Fruit fly (Drosophila melanogaster) whole organism, embryonic: ENCODE data around the gene Cp110.

Experiments used
- ATbp ChIP-seq: fragments of 200-800 bp; sonication (Bioruptor generic); optimal IDR thresholded peaks from 2 replicates; lab custom pipeline; 2017; ENCODE audit warnings: missing biosample characterization, mild to moderate bottlenecking, missing genetic modification characterization, missing genetic modification reagents
- Abd-B ChIP-seq: fragments of 200-800 bp; sonication (Bioruptor generic); optimal IDR thresholded peaks from 2 replicates; lab custom pipeline; 2018; ENCODE audit warnings: missing biosample characterization, mild to moderate bottlenecking, missing genetic modification characterization, moderate library complexity
- Atf3 ChIP-seq: fragments of 200-800 bp; sonication (Bioruptor generic); optimal IDR thresholded peaks from 3 replicates; lab custom pipeline; 2016; ENCODE audit warnings: missing biosample characterization, missing genetic modification characterization
- B-H2 ChIP-seq: fragments of 200-800 bp; sonication (Bioruptor generic); optimal IDR thresholded peaks from 2 replicates; lab custom pipeline; 2018; ENCODE audit warnings: missing biosample characterization, mild to moderate bottlenecking, missing genetic modification characterization
- CG14014 ChIP-seq: fragments of 200-800 bp; sonication (Bioruptor generic); IDR thresholded peaks from 2 replicates; pipeline ENCODE4 v1.3.6; 2022; ENCODE audit warnings: missing biosample characterization, missing genetic modification characterization
- CG17186 ChIP-seq: fragments of 200-800 bp; sonication (Bioruptor generic); optimal IDR thresholded peaks from 3 replicates; lab custom pipeline; 2017; ENCODE audit warnings: missing biosample characterization, missing genetic modification reagents, missing genetic modification characterization
- CG17829 ChIP-seq: fragments of 200-800 bp; optimal IDR thresholded peaks from 2 replicates; lab custom pipeline; 2019; ENCODE audit warnings: missing biosample characterization, mild to moderate bottlenecking, missing genetic modification characterization, moderate library complexity
- CG18262 ChIP-seq: fragments of 200-800 bp; optimal IDR thresholded peaks from 3 replicates; lab custom pipeline; 2019; ENCODE audit warnings: missing biosample characterization, mild to moderate bottlenecking, missing genetic modification characterization, moderate library complexity
- CG2875 ChIP-seq: fragments of 200-800 bp; sonication (Bioruptor generic); optimal IDR thresholded peaks from 2 replicates; lab custom pipeline; 2017; ENCODE audit warnings: missing biosample characterization, mild to moderate bottlenecking, missing genetic modification characterization, missing genetic modification reagents
- CG30431 ChIP-seq: fragments of 200-800 bp; sonication (Bioruptor generic); optimal IDR thresholded peaks from 2 replicates; lab custom pipeline; 2017; ENCODE audit warnings: missing biosample characterization, missing genetic modification characterization
- CG32772 ChIP-seq: fragments of 200-800 bp; sonication (Bioruptor generic); IDR thresholded peaks from 2 replicates; pipeline ENCODE4 v1.3.6; 2022; ENCODE audit warnings: missing biosample characterization, missing genetic modification characterization
- CG5953 ChIP-seq: fragments of 200-800 bp; sonication (Bioruptor generic); IDR thresholded peaks from 2 replicates; pipeline ENCODE4 v1.3.6; 2022; ENCODE audit warnings: missing biosample characterization, missing genetic modification characterization
- CG6765 ChIP-seq: fragments of 200-800 bp; sonication (Bioruptor generic); optimal IDR thresholded peaks from 3 replicates; lab custom pipeline; 2017; ENCODE audit warnings: missing biosample characterization, mild to moderate bottlenecking, missing genetic modification characterization
- CG6813 ChIP-seq: fragments of 200-800 bp; sonication (Bioruptor generic); optimal IDR thresholded peaks from 2 replicates; lab custom pipeline; 2017; ENCODE audit warnings: missing biosample characterization, missing genetic modification characterization, mild to moderate bottlenecking, moderate library complexity, missing genetic modification reagents
- CG8388 ChIP-seq: fragments of 200-800 bp; sonication (Bioruptor generic); optimal IDR thresholded peaks from 2 replicates; lab custom pipeline; 2019; ENCODE audit warnings: missing biosample characterization, mild to moderate bottlenecking, missing genetic modification characterization, moderate library complexity
- CG8478 ChIP-seq: fragments of >200 bp; optimal IDR thresholded peaks from 2 replicates; lab custom pipeline; 2018
- CG9727 ChIP-seq: fragments of 200-800 bp; sonication (Bioruptor generic); optimal IDR thresholded peaks from 3 replicates; lab custom pipeline; 2017; ENCODE audit warnings: missing biosample characterization, mild to moderate bottlenecking, missing genetic modification characterization
- Chrac-16 ChIP-seq: fragments of 200-800 bp; sonication (Bioruptor generic); optimal IDR thresholded peaks from 3 replicates; lab custom pipeline; 2016; ENCODE audit warnings: missing biosample characterization, missing genetic modification characterization
- D ChIP-seq, 2 experiments: fragments of 200-800 bp in 1 of 2; fragments of >200 bp in 1 of 2; sonication (Bioruptor generic) in 1 of 2; optimal IDR thresholded peaks; 2 replicates in 1 of 2; 3 replicates in 1 of 2; lab custom pipeline; 2017; ENCODE audit warnings: mild to moderate bottlenecking in 1 of 2, missing biosample characterization in 1 of 2, missing genetic modification characterization in 1 of 2, missing genetic modification reagents in 1 of 2
- D19A ChIP-seq: fragments of 200-800 bp; optimal IDR thresholded peaks from 3 replicates; lab custom pipeline; 2019; ENCODE audit warnings: missing biosample characterization, mild to moderate bottlenecking, missing genetic modification characterization, moderate library complexity
- Dip3 ChIP-seq: fragments of 200-800 bp; sonication (Bioruptor generic); optimal IDR thresholded peaks from 3 replicates; lab custom pipeline; 2016; ENCODE audit warnings: missing biosample characterization, missing genetic modification characterization
- Dref ChIP-seq: fragments of 200-800 bp; sonication (Bioruptor generic); IDR thresholded peaks from 2 replicates; pipeline ENCODE4 v1.3.6; 2022; ENCODE audit warnings: missing biosample characterization, missing genetic modification characterization
- Ets65A ChIP-seq: fragments of 200-800 bp; sonication (Bioruptor generic); peaks from one replicate; lab custom pipeline; 2016; ENCODE audit warnings: missing biosample characterization, missing genetic modification characterization
- Hr78 ChIP-seq, 2 experiments: fragments of 200-800 bp in 1 of 2; fragments of >200 bp in 1 of 2; sonication (Bioruptor generic) in 1 of 2; optimal IDR thresholded peaks; 2 replicates each; lab custom pipeline; 2017 to 2019; ENCODE audit warnings: missing biosample characterization in 2 of 2, missing genetic modification characterization in 2 of 2, mild to moderate bottlenecking in 1 of 2, moderate library complexity in 1 of 2
- MTF-1 ChIP-seq: fragments of 200-800 bp; sonication (Bioruptor generic); optimal IDR thresholded peaks from 2 replicates; lab custom pipeline; 2018; ENCODE audit warnings: missing biosample characterization, mild to moderate bottlenecking, missing genetic modification characterization, borderline replicate concordance
- Taf1 ChIP-seq: fragments of 200-800 bp; sonication (Bioruptor generic); IDR thresholded peaks from 2 replicates; pipeline ENCODE4 v1.3.6; 2022; ENCODE audit warnings: missing biosample characterization, missing genetic modification characterization
- Vsx1 ChIP-seq: fragments of 200-800 bp; sonication (Bioruptor generic); optimal IDR thresholded peaks from 2 replicates; lab custom pipeline; 2017; ENCODE audit warnings: missing biosample characterization, mild to moderate bottlenecking, missing genetic modification characterization, missing genetic modification reagents
- abd-A ChIP-seq: fragments of 200-800 bp; sonication (Bioruptor generic); optimal IDR thresholded peaks from 3 replicates; lab custom pipeline; 2019; ENCODE audit warnings: missing biosample characterization, mild to moderate bottlenecking, missing genetic modification characterization, moderate library complexity
- ap ChIP-seq: fragments of 200-800 bp; sonication (Bioruptor generic); IDR thresholded peaks from 2 replicates; pipeline ENCODE4 v1.3.6; 2022; ENCODE audit warnings: missing biosample characterization, missing genetic modification characterization
- az2 ChIP-seq: fragments of 200-800 bp; sonication (Bioruptor generic); optimal IDR thresholded peaks from 3 replicates; lab custom pipeline; 2016; ENCODE audit warnings: missing biosample characterization, missing genetic modification characterization
- bsh ChIP-seq, 2 experiments: fragments of 200-800 bp; sonication (Bioruptor generic); optimal IDR thresholded peaks; 2 replicates each; lab custom pipeline; 2017 to 2018; ENCODE audit warnings: mild to moderate bottlenecking in 2 of 2, missing biosample characterization in 2 of 2, missing genetic modification characterization in 2 of 2, moderate library complexity in 1 of 2
- cad ChIP-seq: fragments of >200 bp; optimal IDR thresholded peaks from 2 replicates; lab custom pipeline; 2017; ENCODE audit warnings: missing biosample characterization, missing genetic modification characterization
- da ChIP-seq: fragments of 200-800 bp; sonication (Bioruptor generic); optimal IDR thresholded peaks from 2 replicates; lab custom pipeline; 2016; ENCODE audit warnings: missing biosample characterization, missing genetic modification characterization
- dan ChIP-seq: fragments of 200-800 bp; sonication (Bioruptor generic); IDR thresholded peaks from 2 replicates; pipeline ENCODE4 v1.3.6; 2022; ENCODE audit warnings: missing biosample characterization, missing genetic modification characterization
- dati ChIP-seq: fragments of 200-800 bp; sonication (Bioruptor generic); IDR thresholded peaks from 2 replicates; pipeline ENCODE4 v1.3.6; 2022; ENCODE audit warnings: missing biosample characterization, missing genetic modification characterization
- esg ChIP-seq: fragments of 200-800 bp; sonication (Bioruptor generic); conservative IDR thresholded peaks from 2 replicates; pipeline ENCODE4 v1.3.6; 2022; ENCODE audit warnings: missing biosample characterization, missing genetic modification characterization
- ewg ChIP-seq: fragments of 200-800 bp; sonication (Bioruptor generic); optimal IDR thresholded peaks from 3 replicates; lab custom pipeline; 2017; ENCODE audit warnings: mild to moderate bottlenecking, missing biosample characterization, missing genetic modification reagents, missing genetic modification characterization
- ftz-f1 ChIP-seq: fragments of 200-800 bp; sonication (Bioruptor generic); optimal IDR thresholded peaks from 2 replicates; lab custom pipeline; 2016; ENCODE audit warnings: missing biosample characterization, missing genetic modification characterization
- gce ChIP-seq: fragments of 200-800 bp; sonication (Bioruptor generic); IDR thresholded peaks from 3 replicates; pipeline ENCODE4 v1.3.6; 2022; ENCODE audit warnings: missing biosample characterization, missing genetic modification characterization
- gem ChIP-seq: fragments of 200-800 bp; sonication (Bioruptor generic); optimal IDR thresholded peaks from 2 replicates; lab custom pipeline; 2019; ENCODE audit warnings: missing biosample characterization, mild to moderate bottlenecking, missing genetic modification characterization, moderate library complexity
- gsb ChIP-seq: fragments of 200-800 bp; sonication (Bioruptor generic); IDR thresholded peaks from 2 replicates; pipeline ENCODE4 v1.3.6; 2022; ENCODE audit warnings: missing biosample characterization, missing genetic modification characterization
- inv ChIP-seq: fragments of 200-800 bp; sonication (Bioruptor generic); IDR thresholded peaks from 2 replicates; pipeline ENCODE4 v1.3.6; 2022; ENCODE audit warnings: missing biosample characterization, missing genetic modification characterization; ENCODE audit not compliant: partially characterized antibody
- jigr1 ChIP-seq: fragments of 200-800 bp; sonication (Bioruptor generic); IDR thresholded peaks from 3 replicates; pipeline ENCODE4 v1.3.6; 2022; ENCODE audit warnings: missing biosample characterization, missing genetic modification characterization
- ken ChIP-seq: fragments of 200-800 bp; sonication (Bioruptor generic); IDR thresholded peaks from 3 replicates; pipeline ENCODE4 v1.3.6; 2022; ENCODE audit warnings: missing biosample characterization, missing genetic modification characterization
- mld ChIP-seq: fragments of 200-800 bp; sonication (Bioruptor generic); IDR thresholded peaks from 3 replicates; pipeline ENCODE4 v1.3.6; 2022; ENCODE audit warnings: missing biosample characterization, missing genetic modification characterization; ENCODE audit not compliant: partially characterized antibody
- org-1 ChIP-seq: fragments of 200-800 bp; sonication (Bioruptor generic); optimal IDR thresholded peaks from 2 replicates; lab custom pipeline; 2017; ENCODE audit warnings: missing biosample characterization, missing genetic modification characterization
- peb ChIP-seq: fragments of 200-800 bp; sonication (Bioruptor generic); IDR thresholded peaks from 2 replicates; pipeline ENCODE4 v1.3.6; 2022; ENCODE audit warnings: missing biosample characterization, missing genetic modification characterization
- pfk ChIP-seq: fragments of 200-800 bp; sonication (Bioruptor generic); optimal IDR thresholded peaks from 2 replicates; lab custom pipeline; 2018; ENCODE audit warnings: missing biosample characterization, mild to moderate bottlenecking, missing genetic modification characterization, moderate library complexity
- sisA ChIP-seq: fragments of 200-800 bp; sonication (Bioruptor generic); IDR thresholded peaks from 2 replicates; pipeline ENCODE4 v1.3.6; 2022; ENCODE audit warnings: missing biosample characterization, missing genetic modification characterization
- tap ChIP-seq: fragments of 200-800 bp; optimal IDR thresholded peaks from 3 replicates; lab custom pipeline; 2019; ENCODE audit warnings: missing biosample characterization, mild to moderate bottlenecking, missing genetic modification characterization, moderate library complexity
- zen2 ChIP-seq: fragments of 200-800 bp; sonication (Bioruptor generic); IDR thresholded peaks from 3 replicates; pipeline ENCODE4 v1.3.6; 2022; ENCODE audit warnings: missing biosample characterization, missing genetic modification characterization; ENCODE audit not compliant: partially characterized antibody

The Cp110 gene

DNA sequence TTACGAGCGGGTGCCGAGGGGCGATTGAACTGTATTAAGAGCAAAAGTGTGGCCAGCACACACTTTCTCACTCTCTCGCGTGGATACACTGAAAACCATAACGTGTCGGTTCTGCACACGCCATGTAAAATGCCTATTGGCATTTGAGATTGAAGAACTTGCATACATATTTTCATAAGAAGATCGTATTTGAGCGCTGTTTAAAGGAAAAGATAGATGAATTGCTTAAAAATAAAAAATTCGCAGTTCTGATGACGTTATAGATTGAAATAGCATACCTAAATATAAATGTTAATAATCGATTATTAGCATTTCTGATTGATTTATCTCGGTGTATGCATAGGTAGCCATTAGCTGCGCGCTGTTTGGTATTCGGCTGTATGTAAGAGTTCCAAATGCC lies 27.2 kb downstream of the Cp110 start (continued):
- TF ChIP-seq pfk (GFP tag; lab: Kevin White, UChicago), result no peak
- no peak for TF ChIP-seq Dref (GFP tag; lab: Robert Waterston, UW)
- peak in 1 of 2 experiments; percentile 3 for TF ChIP-seq Hr78 (GFP tag; optimal IDR thresholded peaks at IDR 0.05; lab: Kevin White, UChicago)
- no peak for TF ChIP-seq inv (GFP tag; lab: Robert Waterston, UW)
- TF ChIP-seq Vsx1 (GFP tag; lab: Kevin White, UChicago), result no peak
- no peak for TF ChIP-seq bsh (GFP tag; optimal IDR thresholded peaks at IDR 0.05; lab: Kevin White, UChicago)
- TF ChIP-seq Abd-B (GFP tag; lab: Kevin White, UChicago), result peak; percentile 28
- TF ChIP-seq CG6813, result no peak
- TF ChIP-seq esg (GFP tag; lab: Robert Waterston, UW), result peak; percentile 18; the same call in 1 of the 2 replicates
- peak; percentile 25 for TF ChIP-seq ewg (GFP tag; lab: Kevin White, UChicago)
- no peak for TF ChIP-seq CG32772 (GFP tag; lab: Robert Waterston, UW)
- no peak for TF ChIP-seq CG5953 (GFP tag; lab: Robert Waterston, UW)
- TF ChIP-seq Ets65A (GFP tag; lab: Kevin White, UChicago), result peak; percentile 23
- peak; percentile 65 for TF ChIP-seq ATbp (GFP tag; lab: Kevin White, UChicago)
- no peak for TF ChIP-seq cad (GFP tag; lab: Kevin White, UChicago)
- TF ChIP-seq Dip3 (GFP tag; lab: Kevin White, UChicago), result no peak
- TF ChIP-seq D (optimal IDR thresholded peaks at IDR 0.05; lab: Kevin White, UChicago), result no peak
- peak; percentile 34 for TF ChIP-seq D (GFP tag; optimal IDR thresholded peaks at IDR 0.05; lab: Kevin White, UChicago)
- TF ChIP-seq CG14014, result no peak
- no peak for TF ChIP-seq dati (GFP tag; lab: Robert Waterston, UW)
- no peak for TF ChIP-seq Taf1 (GFP tag; lab: Robert Waterston, UW)
- peak; percentile 23 for TF ChIP-seq Chrac-16 (GFP tag; lab: Kevin White, UChicago)
- TF ChIP-seq abd-A (tag; lab: Kevin White, UChicago), result no peak
- peak; percentile 2 for TF ChIP-seq CG30431 (GFP tag; lab: Kevin White, UChicago)
- TF ChIP-seq az2 (GFP tag; lab: Kevin White, UChicago), result peak; percentile 27
- TF ChIP-seq sisA (GFP tag; lab: Robert Waterston, UW), result no peak
- TF ChIP-seq zen2 (GFP tag; lab: Robert Waterston, UW), result no peak
- TF ChIP-seq D19A (tag; lab: Kevin White, UChicago), result peak; percentile 21
- no peak for TF ChIP-seq CG17186 (GFP tag; lab: Kevin White, UChicago)
- peak; percentile 27 for TF ChIP-seq CG8388 (GFP tag; lab: Kevin White, UChicago)
- no peak for TF ChIP-seq ken (GFP tag; lab: Robert Waterston, UW)
- no peak for TF ChIP-seq mld
- no peak for TF ChIP-seq MTF-1 (GFP tag; lab: Kevin White, UChicago)
- no peak for TF ChIP-seq B-H2 (GFP tag; lab: Kevin White, UChicago)
- TF ChIP-seq CG17829 (tag; lab: Kevin White, UChicago), result no peak
- no peak for TF ChIP-seq jigr1
- peak; percentile 65 for TF ChIP-seq gem (tag; lab: Kevin White, UChicago)
- TF ChIP-seq CG18262 (tag; lab: Kevin White, UChicago), result peak; percentile 48
- no peak for TF ChIP-seq org-1 (GFP tag; lab: Kevin White, UChicago)
- no peak for TF ChIP-seq CG6765 (GFP tag; lab: Kevin White, UChicago)
- peak; percentile 18 for TF ChIP-seq tap (tag; lab: Kevin White, UChicago)
- TF ChIP-seq gce (GFP tag; lab: Robert Waterston, UW), result no peak
- no peak for TF ChIP-seq gsb
- TF ChIP-seq peb (GFP tag; lab: Robert Waterston, UW), result no peak
- no peak for TF ChIP-seq CG9727
- no peak for TF ChIP-seq da (GFP tag; lab: Kevin White, UChicago)
- TF ChIP-seq CG8478, result no peak
- no peak for TF ChIP-seq dan (GFP tag; lab: Robert Waterston, UW)
- no peak for TF ChIP-seq ftz-f1
- TF ChIP-seq Atf3 (GFP tag; lab: Kevin White, UChicago), result no peak
- no peak for TF ChIP-seq ap (GFP tag; lab: Robert Waterston, UW)
- peak; percentile 8 for TF ChIP-seq CG2875 (GFP tag; lab: Kevin White, UChicago)
